Worm (Caenorhabditis elegans) whole organism, L2 larva: ENCODE data around the gene W02A2.12.

Source experiments
- alr-1 ChIP-seq: fragments of 150-350 bp; optimal IDR thresholded peaks from 2 replicates; lab custom pipeline; 2014; ENCODE audit warnings: missing biosample characterization, missing genetic modification characterization
- ama-1 ChIP-seq: fragments of 150-350 bp; optimal IDR thresholded peaks from 2 replicates; lab custom pipeline; 2018; ENCODE audit warnings: inconsistent platforms
- ceh-82 ChIP-seq: fragments of 150-350 bp; optimal IDR thresholded peaks from 2 replicates; lab custom pipeline; 2014; ENCODE audit warnings: missing biosample characterization, missing genetic modification characterization
- egl-27 ChIP-seq: sonication (generic microtip); optimal IDR thresholded peaks from 3 replicates; lab custom pipeline; 2017; ENCODE audit warnings: missing biosample characterization, missing genetic modification reagents, missing genetic modification characterization
- elt-3 ChIP-seq: sonication (generic microtip); optimal IDR thresholded peaks from 2 replicates; lab custom pipeline; 2017; ENCODE audit warnings: missing biosample characterization, missing genetic modification characterization
- nhr-10 ChIP-seq: sonication (generic microtip); optimal IDR thresholded peaks from 2 replicates; lab custom pipeline; 2017; ENCODE audit warnings: missing biosample characterization, missing genetic modification characterization
- nhr-23 ChIP-seq: fragments of 150-350 bp; optimal IDR thresholded peaks from 2 replicates; lab custom pipeline; 2014; ENCODE audit warnings: missing biosample characterization, missing genetic modification reagents, missing genetic modification characterization
- peb-1 ChIP-seq: fragments of 150-350 bp; optimal IDR thresholded peaks from 2 replicates; lab custom pipeline; 2014; ENCODE audit warnings: missing biosample characterization, missing genetic modification characterization
- snpc-4 ChIP-seq: fragments of 150-350 bp; optimal IDR thresholded peaks from 2 replicates; lab custom pipeline; 2014; ENCODE audit warnings: missing biosample characterization, missing genetic modification characterization
- ztf-11 ChIP-seq: sonication (generic microtip); optimal IDR thresholded peaks from 2 replicates; lab custom pipeline; 2017; ENCODE audit warnings: missing biosample characterization, missing genetic modification characterization

- TF ChIP-seq snpc-4 (tag; lab: Kevin White, UChicago) (no peak), ceh-82 (tag; lab: Kevin White, UChicago) (no peak), ama-1 (no peak), nhr-10 (tag; lab: Kevin White, UChicago) (no peak), ztf-11 (tag; lab: Kevin White, UChicago) (no peak), egl-27 (no peak), peb-1 (no peak), alr-1 (no peak), elt-3 (tag; lab: Kevin White, UChicago) (no peak), nhr-23 (tag; lab: Kevin White, UChicago) (no peak)
Measured at ce11 chrIV:13311331-13312034, 37.1 kb downstream of the W02A2.12 start.
